Fruit fly (Drosophila melanogaster) whole organism, embryonic: ENCODE results near the gene CG43630.
A peak's percentile ranks its signal among the peaks of the same experiment; 100 is the strongest.

Source experiments
- BEAF-32 ChIP-seq: fragments of 200-800 bp; sonication (Bioruptor generic); optimal IDR thresholded peaks from 3 replicates; lab custom pipeline; 2017; ENCODE audit warnings: missing biosample characterization, missing genetic modification characterization, mild to moderate bottlenecking, moderate library complexity, missing genetic modification reagents
- Bdp1 ChIP-seq: fragments of 200-800 bp; sonication (Bioruptor generic); optimal IDR thresholded peaks from 3 replicates; lab custom pipeline; 2016; ENCODE audit warnings: missing biosample characterization, missing genetic modification characterization
- Bteb2 ChIP-seq: fragments of 200-800 bp; sonication (Bioruptor generic); optimal IDR thresholded peaks from 2 replicates; lab custom pipeline; 2016; ENCODE audit warnings: missing biosample characterization, missing genetic modification characterization
- CG15011 ChIP-seq: fragments of 200-800 bp; sonication (Bioruptor generic); optimal IDR thresholded peaks from 3 replicates; lab custom pipeline; 2018; ENCODE audit warnings: missing biosample characterization, mild to moderate bottlenecking, missing genetic modification characterization
- CG15479 ChIP-seq: fragments of 200-800 bp; sonication (Bioruptor generic); optimal IDR thresholded peaks from 3 replicates; lab custom pipeline; 2019; ENCODE audit warnings: missing biosample characterization, mild to moderate bottlenecking, missing genetic modification characterization, moderate library complexity
- CG2875 ChIP-seq: fragments of 200-800 bp; sonication (Bioruptor generic); optimal IDR thresholded peaks from 2 replicates; lab custom pipeline; 2017; ENCODE audit warnings: missing biosample characterization, mild to moderate bottlenecking, missing genetic modification characterization, missing genetic modification reagents
- CG3065 ChIP-seq: fragments of 200-800 bp; sonication (Bioruptor generic); optimal IDR thresholded peaks from 2 replicates; lab custom pipeline; 2016; ENCODE audit warnings: missing biosample characterization, missing genetic modification characterization
- CG32772 ChIP-seq: fragments of 200-800 bp; sonication (Bioruptor generic); IDR thresholded peaks from 2 replicates; pipeline ENCODE4 v1.3.6; 2022; ENCODE audit warnings: missing biosample characterization, missing genetic modification characterization
- CG34376 ChIP-seq: fragments of 200-800 bp; sonication (Bioruptor generic); optimal IDR thresholded peaks from 2 replicates; lab custom pipeline; 2018; ENCODE audit warnings: missing biosample characterization, mild to moderate bottlenecking, missing genetic modification characterization
- CG3995 ChIP-seq: fragments of 200-800 bp; sonication (Bioruptor generic); optimal IDR thresholded peaks from 3 replicates; lab custom pipeline; 2016; ENCODE audit warnings: missing biosample characterization, missing genetic modification characterization
- CG7745 ChIP-seq: fragments of 200-800 bp; sonication (Bioruptor generic); optimal IDR thresholded peaks from 2 replicates; lab custom pipeline; 2018; ENCODE audit warnings: missing biosample characterization, mild to moderate bottlenecking, missing genetic modification characterization, moderate library complexity
- CG8281 ChIP-seq: fragments of 200-800 bp; sonication (Bioruptor generic); optimal IDR thresholded peaks from 2 replicates; lab custom pipeline; 2018; ENCODE audit warnings: missing biosample characterization, mild to moderate bottlenecking, missing genetic modification characterization, moderate library complexity
- CG8290 ChIP-seq, 3 experiments: fragments of 200-800 bp; sonication (Bioruptor generic); optimal IDR thresholded peaks; 2 replicates each; lab custom pipeline; 2016 to 2019; ENCODE audit warnings: missing biosample characterization in 3 of 3, missing genetic modification characterization in 3 of 3, mild to moderate bottlenecking in 2 of 3, moderate library complexity in 1 of 3
- CG9876 ChIP-seq: fragments of 200-800 bp; sonication (Bioruptor generic); optimal IDR thresholded peaks from 2 replicates; lab custom pipeline; 2016; ENCODE audit warnings: missing biosample characterization, missing genetic modification characterization
- Dek ChIP-seq: fragments of 200-800 bp; sonication (Bioruptor generic); optimal IDR thresholded peaks from 3 replicates; lab custom pipeline; 2019; ENCODE audit warnings: missing biosample characterization, mild to moderate bottlenecking, missing genetic modification characterization, moderate library complexity
- Doc3 ChIP-seq: fragments of 200-800 bp; sonication (Bioruptor generic); IDR thresholded peaks from 3 replicates; pipeline ENCODE4 v1.3.6; 2022; ENCODE audit warnings: missing biosample characterization, missing genetic modification characterization; ENCODE audit not compliant: partially characterized antibody
- E2f1 ChIP-seq: fragments of 200-800 bp; sonication (Bioruptor generic); IDR thresholded peaks from 2 replicates; pipeline ENCODE4 v1.3.6; 2022; ENCODE audit warnings: missing biosample characterization, missing genetic modification characterization
- H15 ChIP-seq: fragments of 200-800 bp; sonication (Bioruptor generic); IDR thresholded peaks from 3 replicates; pipeline ENCODE4 v1.3.6; 2022; ENCODE audit warnings: missing biosample characterization, missing genetic modification characterization
- Mes4 ChIP-seq: fragments of 200-800 bp; sonication (Bioruptor generic); optimal IDR thresholded peaks from 2 replicates; lab custom pipeline; 2016; ENCODE audit warnings: missing biosample characterization, missing genetic modification characterization
- NC2α ChIP-seq: fragments of 200-800 bp; sonication (Bioruptor generic); optimal IDR thresholded peaks from 2 replicates; lab custom pipeline; 2016; ENCODE audit warnings: missing biosample characterization, missing genetic modification characterization
- NFAT ChIP-seq: fragments of 200-800 bp; sonication (Bioruptor generic); IDR thresholded peaks from 2 replicates; pipeline ENCODE4 v1.3.6; 2022; ENCODE audit warnings: missing biosample characterization, missing genetic modification characterization
- Oli ChIP-seq: fragments of 200-800 bp; sonication (Bioruptor generic); optimal IDR thresholded peaks from 2 replicates; lab custom pipeline; 2018; ENCODE audit warnings: missing biosample characterization, mild to moderate bottlenecking, missing genetic modification characterization, moderate library complexity
- Scr ChIP-seq: fragments of 200-800 bp; sonication (Bioruptor generic); IDR thresholded peaks from 2 replicates; pipeline ENCODE4 v1.3.6; 2022; ENCODE audit warnings: missing biosample characterization, missing genetic modification characterization; ENCODE audit not compliant: partially characterized antibody
- Sry-δ ChIP-seq: fragments of 200-800 bp; sonication (Bioruptor generic); optimal IDR thresholded peaks from 2 replicates; lab custom pipeline; 2016; ENCODE audit warnings: missing biosample characterization, missing genetic modification characterization
- Stat92E ChIP-seq, 3 experiments: fragments of >200 bp in 2 of 3; fragments of 200-800 bp in 1 of 3; sonication (Bioruptor generic) in 1 of 3; optimal IDR thresholded peaks; 2 replicates each; lab custom pipeline; 2017 to 2019; ENCODE audit warnings: missing biosample characterization in 3 of 3, missing genetic modification characterization in 3 of 3, mild to moderate bottlenecking in 1 of 3, moderate library complexity in 1 of 3
- ab ChIP-seq: fragments of 200-800 bp; sonication (Bioruptor generic); optimal IDR thresholded peaks from 2 replicates; lab custom pipeline; 2016; ENCODE audit warnings: missing biosample characterization, missing genetic modification characterization
- abd-A ChIP-seq: fragments of 200-800 bp; sonication (Bioruptor generic); optimal IDR thresholded peaks from 3 replicates; lab custom pipeline; 2019; ENCODE audit warnings: missing biosample characterization, mild to moderate bottlenecking, missing genetic modification characterization, moderate library complexity
- ase ChIP-seq: fragments of 200-800 bp; sonication (Bioruptor generic); IDR thresholded peaks from 3 replicates; pipeline ENCODE4 v1.3.6; 2022; ENCODE audit warnings: missing biosample characterization, missing genetic modification characterization
- ash1 ChIP-seq: fragments of 200-800 bp; sonication (Bioruptor generic); optimal IDR thresholded peaks from 2 replicates; lab custom pipeline; 2018; ENCODE audit warnings: missing biosample characterization, mild to moderate bottlenecking, missing genetic modification characterization
- bcd ChIP-seq: fragments of 200-800 bp; sonication (Bioruptor generic); optimal IDR thresholded peaks from 2 replicates; lab custom pipeline; 2017; ENCODE audit warnings: missing biosample characterization, mild to moderate bottlenecking, missing genetic modification characterization
- bowl ChIP-seq: fragments of 200-800 bp; sonication (Bioruptor generic); IDR thresholded peaks from 2 replicates; pipeline ENCODE4 v1.3.6; 2022; ENCODE audit warnings: missing biosample characterization, missing genetic modification characterization
- dimm ChIP-seq: fragments of 200-800 bp; sonication (Bioruptor generic); IDR thresholded peaks from 2 replicates; pipeline ENCODE4 v1.3.6; 2022; ENCODE audit warnings: missing biosample characterization, missing genetic modification characterization
- her ChIP-seq: fragments of 200-800 bp; sonication (Bioruptor generic); optimal IDR thresholded peaks from 2 replicates; lab custom pipeline; 2016; ENCODE audit warnings: missing biosample characterization, missing genetic modification characterization
- inv ChIP-seq: fragments of 200-800 bp; sonication (Bioruptor generic); IDR thresholded peaks from 2 replicates; pipeline ENCODE4 v1.3.6; 2022; ENCODE audit warnings: missing biosample characterization, missing genetic modification characterization; ENCODE audit not compliant: partially characterized antibody
- klu ChIP-seq: fragments of 200-800 bp; sonication (Bioruptor generic); IDR thresholded peaks from 2 replicates; pipeline ENCODE4 v1.3.6; 2022; ENCODE audit warnings: missing biosample characterization, missing genetic modification characterization
- kni ChIP-seq: fragments of 200-800 bp; sonication (Bioruptor generic); optimal IDR thresholded peaks from 3 replicates; lab custom pipeline; 2017; ENCODE audit warnings: mild to moderate bottlenecking, missing biosample characterization, missing genetic modification reagents, missing genetic modification characterization
- luna ChIP-seq: fragments of 200-800 bp; sonication (Bioruptor generic); optimal IDR thresholded peaks from 2 replicates; lab custom pipeline; 2016; ENCODE audit warnings: missing biosample characterization, missing genetic modification characterization
- pan ChIP-seq, 4 experiments: fragments of >200 bp in 3 of 4; fragments of 200-800 bp in 1 of 4; sonication (Bioruptor generic) in 1 of 4; optimal IDR thresholded peaks in 3 of 4; IDR thresholded peaks in 1 of 4; 2 replicates each; pipeline versions ENCODE4 v1.3.6 to Lab custom; 2017 to 2022; ENCODE audit warnings: missing biosample characterization in 2 of 4, missing genetic modification characterization in 2 of 4, mixed read lengths in 1 of 4
- psq ChIP-seq: fragments of 200-800 bp; sonication (Bioruptor generic); optimal IDR thresholded peaks from 2 replicates; lab custom pipeline; 2017; ENCODE audit warnings: missing biosample characterization, missing genetic modification characterization
- pum ChIP-seq: fragments of 200-800 bp; sonication (Bioruptor generic); optimal IDR thresholded peaks from 2 replicates; lab custom pipeline; 2016; ENCODE audit warnings: missing biosample characterization, missing genetic modification characterization
- sd ChIP-seq: fragments of 200-800 bp; sonication (Bioruptor generic); optimal IDR thresholded peaks from 3 replicates; lab custom pipeline; 2018; ENCODE audit warnings: missing biosample characterization, mild to moderate bottlenecking, missing genetic modification characterization, moderate library complexity
- sens-2 ChIP-seq: fragments of 200-800 bp; sonication (Bioruptor generic); IDR thresholded peaks from 2 replicates; pipeline ENCODE4 v1.3.6; 2022; ENCODE audit warnings: missing biosample characterization, missing genetic modification characterization
- slou ChIP-seq: fragments of 200-800 bp; sonication (Bioruptor generic); optimal IDR thresholded peaks from 3 replicates; lab custom pipeline; 2016; ENCODE audit warnings: missing biosample characterization, missing genetic modification characterization
- tap ChIP-seq: fragments of 200-800 bp; optimal IDR thresholded peaks from 3 replicates; lab custom pipeline; 2019; ENCODE audit warnings: missing biosample characterization, mild to moderate bottlenecking, missing genetic modification characterization, moderate library complexity
- tna ChIP-seq: fragments of 200-800 bp; sonication (Bioruptor generic); IDR thresholded peaks from 2 replicates; pipeline ENCODE4 v1.3.6; 2022; ENCODE audit warnings: missing biosample characterization, missing genetic modification characterization; ENCODE audit not compliant: partially characterized antibody
- unpg ChIP-seq: fragments of 200-800 bp; sonication (Bioruptor generic); optimal IDR thresholded peaks from 3 replicates; lab custom pipeline; 2018; ENCODE audit warnings: missing biosample characterization, mild to moderate bottlenecking, missing genetic modification characterization, moderate library complexity
- vnd ChIP-seq: fragments of 200-800 bp; sonication (Bioruptor generic); IDR thresholded peaks from 3 replicates; pipeline ENCODE4 v1.3.6; 2022; ENCODE audit warnings: missing biosample characterization, missing genetic modification characterization; ENCODE audit not compliant: partially characterized antibody
- zf30C ChIP-seq: fragments of 200-800 bp; sonication (Bioruptor generic); optimal IDR thresholded peaks from 3 replicates; lab custom pipeline; 2018; ENCODE audit warnings: missing biosample characterization, mild to moderate bottlenecking, missing genetic modification characterization

Gene CG43630

DNA sequence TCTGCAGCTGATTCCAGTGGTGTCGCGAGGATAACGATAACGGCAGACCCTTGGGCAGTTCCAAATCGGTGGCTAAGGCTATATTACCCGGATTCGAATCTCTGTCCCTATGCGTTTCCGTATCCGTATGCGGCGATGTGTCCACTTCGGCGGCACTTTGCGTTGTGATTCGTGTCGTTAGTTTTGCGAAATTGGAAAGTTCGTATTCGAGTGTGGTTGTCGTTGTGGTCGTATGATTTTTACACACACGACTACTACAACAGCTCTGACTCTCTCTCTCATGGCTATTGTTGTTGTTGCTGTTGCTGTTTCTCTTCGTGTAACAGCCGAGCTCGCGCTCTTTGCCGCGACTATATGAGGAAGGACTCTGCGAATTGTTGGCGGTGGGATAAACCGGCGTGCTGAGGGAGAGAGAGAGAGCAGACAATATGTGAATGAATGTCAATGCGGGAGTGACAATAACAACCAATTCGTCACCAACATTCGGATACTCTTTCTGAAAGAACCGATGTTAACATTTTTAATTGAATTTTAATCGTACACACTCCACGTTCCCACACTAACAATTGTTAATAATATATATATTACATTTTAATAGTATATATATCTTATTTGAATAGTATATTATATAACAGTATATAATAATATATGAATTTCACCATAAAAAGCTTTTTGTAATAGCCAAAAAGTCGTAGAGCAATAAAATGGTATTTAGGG lies 43.7 kb upstream of the CG43630 start (continued):
- TF ChIP-seq abd-A (tag; lab: Kevin White, UChicago) = peak; percentile 59
- TF ChIP-seq kni (GFP tag; lab: Kevin White, UChicago) = no peak
- TF ChIP-seq tap (tag; lab: Kevin White, UChicago) = no peak
- no peak for TF ChIP-seq vnd (GFP tag; lab: Robert Waterston, UW)
- peak; percentile 30; the same call in 1 of the 2 replicates for TF ChIP-seq NFAT (GFP tag; lab: Robert Waterston, UW)
- no peak for TF ChIP-seq her (GFP tag; lab: Kevin White, UChicago)
- no peak for TF ChIP-seq Sry-δ (GFP tag; lab: Kevin White, UChicago)
- TF ChIP-seq dimm (GFP tag; lab: Robert Waterston, UW) = no peak
- TF ChIP-seq Bdp1 = no peak
- peak; percentile 28 for TF ChIP-seq CG8281
- peak; percentile 36 for TF ChIP-seq Oli (tag; lab: Kevin White, UChicago)
- peak; percentile 27; the same call in 1 of the 2 replicates for TF ChIP-seq Scr
- TF ChIP-seq inv = no peak
- TF ChIP-seq pan (optimal IDR thresholded peaks at IDR 0.05; lab: Kevin White, UChicago) = no peak
- TF ChIP-seq pan (GFP tag; optimal IDR thresholded peaks at IDR 0.05 in 1 of 2, IDR thresholded peaks at IDR 0.05 in 1 of 2) = no peak
- TF ChIP-seq ash1 (GFP tag; lab: Kevin White, UChicago) = no peak
- peak; percentile 38 for TF ChIP-seq sd
- TF ChIP-seq ab = no peak
- no peak for TF ChIP-seq klu (GFP tag; lab: Robert Waterston, UW)
- no peak for TF ChIP-seq CG15011 (GFP tag; lab: Kevin White, UChicago)
- no peak for TF ChIP-seq Stat92E (GFP tag; optimal IDR thresholded peaks at IDR 0.05; lab: Kevin White, UChicago)
- no peak for TF ChIP-seq bowl
- no peak for TF ChIP-seq Bteb2
- peak; percentile 49; the same call in 1 of the 2 replicates for TF ChIP-seq tna (GFP tag; lab: Robert Waterston, UW)
- TF ChIP-seq CG3995 (GFP tag; lab: Kevin White, UChicago) = no peak
- TF ChIP-seq H15 = no peak
- TF ChIP-seq luna (GFP tag; lab: Kevin White, UChicago) = peak; percentile 35
- no peak for TF ChIP-seq CG7745
- no peak for TF ChIP-seq CG2875 (GFP tag; lab: Kevin White, UChicago)
- no peak for TF ChIP-seq BEAF-32 (GFP tag; lab: Kevin White, UChicago)
- TF ChIP-seq slou (GFP tag; lab: Kevin White, UChicago) = no peak
- no peak for TF ChIP-seq CG9876 (GFP tag; lab: Kevin White, UChicago)
- no peak for TF ChIP-seq psq
- TF ChIP-seq ase (GFP tag; lab: Robert Waterston, UW) = no peak
- TF ChIP-seq NC2α (GFP tag; lab: Kevin White, UChicago) = no peak
- no peak for TF ChIP-seq Doc3
- TF ChIP-seq CG8290 (GFP tag; optimal IDR thresholded peaks at IDR 0.05; lab: Kevin White, UChicago) = no peak
- peak in 1 of 2 experiments; percentile 33 for TF ChIP-seq CG8290 (tag; optimal IDR thresholded peaks at IDR 0.05; lab: Kevin White, UChicago)
- peak; percentile 55 for TF ChIP-seq unpg (GFP tag; lab: Kevin White, UChicago)
- no peak for TF ChIP-seq zf30C (GFP tag; lab: Kevin White, UChicago)
- TF ChIP-seq CG15479 (GFP tag; lab: Kevin White, UChicago) = peak; percentile 80
- TF ChIP-seq CG34376 (GFP tag; lab: Kevin White, UChicago) = peak; percentile 68
- TF ChIP-seq sens-2 (GFP tag; lab: Robert Waterston, UW) = no peak
- no peak for TF ChIP-seq pum (GFP tag; lab: Kevin White, UChicago)
- no peak for TF ChIP-seq Mes4 (GFP tag; lab: Kevin White, UChicago)
- peak; percentile 29 for TF ChIP-seq bcd
- no peak for TF ChIP-seq CG32772
- TF ChIP-seq CG3065 = no peak
- peak; percentile 37 for TF ChIP-seq Dek (tag; lab: Kevin White, UChicago)
- TF ChIP-seq E2f1 = no peak
